Fruit fly (Drosophila melanogaster) ovary, adult (tissue): Measurements from ENCODE around the gene CG13309.
A peak's percentile ranks its signal among the peaks of the same experiment; 100 is the strongest.

Experiments used
- CG17801 ChIP-seq: fragments of 200-800 bp; optimal IDR thresholded peaks from 2 replicates; lab custom pipeline; 2019; ENCODE audit warnings: missing biosample characterization, mild to moderate bottlenecking, missing genetic modification characterization, moderate library complexity; ENCODE audit not compliant: partially characterized antibody

The CG13309 gene

DNA sequence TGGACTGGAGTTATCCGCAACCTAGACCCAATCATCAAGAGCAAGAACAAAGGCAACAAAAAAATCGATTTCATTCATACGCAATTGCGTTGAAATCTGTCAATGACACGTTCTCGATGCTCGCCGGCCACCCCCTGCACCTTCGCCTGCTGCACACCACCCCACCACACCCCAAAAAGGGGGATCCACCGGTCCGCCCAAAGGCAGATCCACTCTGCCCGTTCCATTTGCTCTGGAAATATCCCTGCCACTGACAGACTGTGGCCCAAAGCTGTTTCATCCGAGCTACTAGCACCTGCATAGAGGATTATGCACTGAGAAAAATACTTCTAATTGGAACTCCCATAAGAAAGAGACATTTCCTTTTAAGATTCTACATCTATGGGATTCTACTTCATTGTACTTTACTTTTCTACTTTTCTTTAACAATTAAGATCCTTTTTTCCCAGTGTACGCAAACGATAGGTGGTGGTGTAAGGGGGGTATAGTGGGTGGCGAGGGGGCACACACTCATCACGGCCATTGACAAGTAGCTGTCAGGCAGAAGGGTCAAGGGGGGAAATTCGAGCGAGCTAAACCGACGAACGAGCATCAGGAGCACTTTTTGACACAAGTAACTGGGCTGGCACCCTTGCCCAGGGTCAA lies 13.7 kb downstream of the CG13309 start:
- no peak for TF ChIP-seq CG17801 (GFP tag; lab: Kevin White, UChicago)

DNA sequence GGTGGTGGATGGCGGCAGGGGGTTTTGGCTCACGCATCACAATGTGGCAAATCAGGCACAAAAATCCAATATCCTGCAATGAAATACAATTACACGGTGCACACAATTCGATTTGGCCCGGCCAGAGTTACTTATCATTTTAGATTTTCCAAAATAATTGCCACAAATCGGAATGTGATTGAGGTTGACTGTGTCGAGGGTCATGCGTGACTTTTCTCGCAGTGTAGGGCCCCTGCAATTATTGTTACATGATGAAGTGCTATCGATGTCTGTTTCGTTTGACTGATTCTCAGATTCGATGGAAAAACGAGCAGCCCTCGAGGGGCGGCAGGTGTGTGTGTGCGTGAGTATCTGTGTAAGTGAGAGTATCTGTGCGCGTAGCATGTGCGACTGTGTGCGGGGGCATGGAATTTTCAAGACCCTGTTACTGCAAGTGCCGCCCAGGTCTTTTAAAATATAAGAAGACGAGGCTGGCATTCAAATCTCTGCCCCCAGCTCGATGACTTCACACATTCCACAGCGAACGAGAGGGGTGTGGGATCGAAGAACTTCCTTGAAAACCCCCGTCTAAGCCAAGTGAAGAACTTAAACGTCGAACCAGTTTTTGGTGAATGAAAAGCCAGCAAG lies 14.3 kb downstream of the CG13309 start:
- no peak for TF ChIP-seq CG17801 (GFP tag; lab: Kevin White, UChicago)

dm6 chr3L:8825030-8825407 lies 14.8 kb downstream of the CG13309 start:
- TF ChIP-seq CG17801 (GFP tag; lab: Kevin White, UChicago) = no peak

- TF ChIP-seq CG17801 (GFP tag; lab: Kevin White, UChicago) = no peak
Measured at dm6 chr3L:8825560-8825959, 15.4 kb downstream of the CG13309 start.

DNA sequence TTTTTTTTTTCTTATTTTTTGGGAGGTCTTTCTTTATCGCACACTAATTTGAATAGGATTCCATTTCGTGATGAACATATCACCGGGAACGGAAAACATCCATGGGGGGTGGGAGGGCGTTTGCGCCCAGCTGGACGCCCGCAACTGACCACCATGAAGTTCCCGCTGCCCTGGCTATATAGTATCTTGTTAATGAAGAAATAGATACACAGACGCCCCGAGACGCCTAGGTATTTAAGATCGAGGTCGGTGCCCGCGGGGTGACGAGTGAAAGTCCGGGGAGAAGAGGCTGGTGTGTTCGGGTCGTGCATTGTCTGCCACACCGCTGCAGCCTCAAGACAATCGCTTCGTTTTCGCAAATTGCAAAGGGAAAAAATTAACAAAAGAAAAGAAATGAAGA lies 15.8 kb downstream of the CG13309 start:
- no peak for TF ChIP-seq CG17801 (GFP tag; lab: Kevin White, UChicago)

dm6 chr3L:8827133-8827867 lies 17.1 kb downstream of the CG13309 start, which contains the start of gene dally:
Gene dally, plus strand, starts transcription at chr3L:8827505.
- TF ChIP-seq CG17801 (GFP tag; lab: Kevin White, UChicago) = peak; percentile 37

DNA sequence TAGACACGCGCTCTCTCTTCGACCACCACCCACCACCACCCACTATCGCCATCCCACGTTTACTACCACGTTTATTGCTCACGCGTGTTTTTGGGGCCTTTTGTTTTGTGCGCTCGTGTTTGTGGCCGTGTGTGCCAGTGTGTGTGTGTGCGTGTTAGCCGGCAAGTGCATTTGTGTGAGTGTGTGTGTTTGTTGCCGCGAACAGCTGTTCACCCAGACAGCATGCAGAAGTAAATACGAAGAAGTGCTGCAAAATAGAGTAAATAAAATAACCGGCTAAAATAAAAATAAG lies 17.6 kb downstream of the CG13309 start:
- TF ChIP-seq CG17801 (GFP tag; lab: Kevin White, UChicago) = no peak

- TF ChIP-seq CG17801 (GFP tag; lab: Kevin White, UChicago) = no peak
Measured at dm6 chr3L:8829572-8829971, 19.4 kb downstream of the CG13309 start.

- no peak for TF ChIP-seq CG17801 (GFP tag; lab: Kevin White, UChicago)
Measured at dm6 chr3L:8830017-8830702, 20.0 kb downstream of the CG13309 start.

DNA sequence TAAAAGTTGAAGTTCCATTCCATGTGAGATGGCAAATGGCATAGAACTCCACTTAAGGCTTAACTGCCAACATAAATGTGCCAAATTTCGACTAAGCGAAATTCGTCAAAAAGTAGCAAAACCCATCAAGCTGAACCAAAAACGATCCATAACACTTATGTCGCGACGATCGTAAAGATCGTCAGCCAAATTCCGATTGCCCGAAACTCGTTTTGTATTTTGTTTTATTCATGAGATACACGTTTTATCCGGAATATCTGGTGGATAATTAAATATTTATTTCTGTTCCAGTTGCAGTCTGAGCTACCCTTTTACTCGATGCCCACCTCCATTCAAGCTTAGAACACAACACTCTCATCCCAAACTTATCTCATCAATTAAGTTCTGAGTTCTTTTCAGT lies 20.8 kb downstream of the CG13309 start:
- TF ChIP-seq CG17801 (GFP tag; lab: Kevin White, UChicago) = no peak

DNA sequence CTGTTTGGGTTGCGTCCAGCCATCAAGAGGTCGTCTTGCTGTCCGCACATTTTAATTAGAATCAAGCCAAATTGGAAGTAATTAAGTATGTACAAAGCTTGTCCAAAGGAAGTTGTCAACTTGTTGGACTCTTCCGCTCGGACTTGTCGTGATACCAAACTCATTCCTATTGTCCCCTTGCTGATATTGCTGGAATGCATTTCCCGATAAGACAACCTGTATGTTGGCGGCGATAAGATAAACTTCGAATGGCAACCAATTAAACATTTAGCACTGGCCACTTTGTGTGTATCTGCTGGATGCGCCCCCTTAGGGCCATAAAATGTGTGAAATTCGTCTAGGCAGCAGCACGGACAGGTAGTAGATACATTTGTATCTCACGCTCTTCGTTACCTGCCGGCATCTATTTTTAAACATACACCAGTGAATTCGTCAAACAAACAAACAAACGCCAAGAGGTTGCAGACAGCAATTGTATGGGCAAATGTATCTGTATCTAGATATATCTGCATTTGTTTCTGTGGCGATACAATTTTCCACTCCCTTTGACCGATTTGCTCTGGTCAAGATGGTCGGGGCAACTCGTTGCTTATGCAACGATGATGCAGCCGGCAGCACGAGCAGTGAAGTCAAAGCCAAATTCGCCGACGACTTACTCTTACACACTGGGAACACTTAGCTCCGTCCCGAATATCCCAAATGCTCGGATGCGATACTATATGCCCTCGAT lies 22.7 kb downstream of the CG13309 start:
- TF ChIP-seq CG17801 (GFP tag; lab: Kevin White, UChicago) = no peak

DNA sequence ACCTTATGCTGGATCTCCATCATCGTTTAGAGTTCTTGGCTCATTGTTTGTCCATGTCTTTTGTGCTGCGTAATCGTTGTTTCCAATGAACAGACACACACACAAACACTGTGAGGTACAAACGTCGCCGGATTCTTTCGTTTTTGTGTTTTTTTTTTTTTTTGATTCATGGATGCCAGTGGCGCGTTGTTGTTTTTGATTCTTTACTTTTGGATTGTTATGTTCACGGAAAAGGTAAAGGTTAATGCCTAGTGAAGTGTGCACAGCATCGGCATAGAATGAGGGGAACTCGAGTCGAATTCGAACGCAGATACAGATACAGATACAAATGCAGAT lies 23.2 kb downstream of the CG13309 start:
- no peak for TF ChIP-seq CG17801 (GFP tag; lab: Kevin White, UChicago)

DNA sequence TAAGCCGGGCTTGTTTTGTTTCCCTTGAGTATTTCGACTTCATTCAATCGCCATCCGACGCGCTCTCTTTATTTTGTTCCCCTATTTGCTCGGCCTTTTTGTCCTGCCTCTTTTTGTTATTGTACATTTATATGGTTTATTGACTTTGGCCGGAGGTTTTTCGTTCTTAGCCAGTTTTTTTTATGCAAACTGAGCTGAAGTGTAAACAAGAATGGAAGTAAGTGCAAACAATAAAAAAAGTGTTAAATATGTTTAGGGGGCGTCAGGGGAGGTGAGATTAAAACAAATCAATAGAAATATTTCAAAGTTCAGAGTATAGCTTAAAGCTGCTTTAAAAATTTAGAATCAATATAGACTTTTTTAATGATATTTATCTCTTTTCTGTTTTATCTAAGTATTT lies 24.3 kb downstream of the CG13309 start:
- TF ChIP-seq CG17801 (GFP tag; lab: Kevin White, UChicago) = no peak

- TF ChIP-seq CG17801 (GFP tag; lab: Kevin White, UChicago) = no peak
Measured at dm6 chr3L:8834886-8835285, 24.7 kb downstream of the CG13309 start.

DNA sequence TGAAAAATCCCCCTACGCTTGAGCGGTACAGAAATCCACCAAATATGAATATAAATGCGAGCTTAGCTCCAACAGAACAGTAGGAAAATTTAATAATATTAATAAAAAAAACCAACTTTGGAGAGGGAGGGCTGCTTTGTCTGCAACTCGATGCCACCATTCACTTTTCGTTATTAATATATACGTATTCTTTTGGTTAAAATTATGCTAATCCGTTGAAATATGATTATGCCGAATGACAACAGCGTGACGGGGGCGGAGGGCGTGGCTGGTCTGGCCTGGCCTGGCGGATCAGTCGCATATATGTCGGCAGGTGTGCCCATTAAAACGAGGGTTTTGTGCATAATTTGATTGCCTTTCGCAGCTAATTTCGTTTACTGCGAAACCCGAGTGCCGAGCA lies 25.2 kb downstream of the CG13309 start:
- no peak for TF ChIP-seq CG17801 (GFP tag; lab: Kevin White, UChicago)
